Fruit fly (Drosophila melanogaster): ENCODE data around the gene CG1486.

The CG1486 gene

DNA sequence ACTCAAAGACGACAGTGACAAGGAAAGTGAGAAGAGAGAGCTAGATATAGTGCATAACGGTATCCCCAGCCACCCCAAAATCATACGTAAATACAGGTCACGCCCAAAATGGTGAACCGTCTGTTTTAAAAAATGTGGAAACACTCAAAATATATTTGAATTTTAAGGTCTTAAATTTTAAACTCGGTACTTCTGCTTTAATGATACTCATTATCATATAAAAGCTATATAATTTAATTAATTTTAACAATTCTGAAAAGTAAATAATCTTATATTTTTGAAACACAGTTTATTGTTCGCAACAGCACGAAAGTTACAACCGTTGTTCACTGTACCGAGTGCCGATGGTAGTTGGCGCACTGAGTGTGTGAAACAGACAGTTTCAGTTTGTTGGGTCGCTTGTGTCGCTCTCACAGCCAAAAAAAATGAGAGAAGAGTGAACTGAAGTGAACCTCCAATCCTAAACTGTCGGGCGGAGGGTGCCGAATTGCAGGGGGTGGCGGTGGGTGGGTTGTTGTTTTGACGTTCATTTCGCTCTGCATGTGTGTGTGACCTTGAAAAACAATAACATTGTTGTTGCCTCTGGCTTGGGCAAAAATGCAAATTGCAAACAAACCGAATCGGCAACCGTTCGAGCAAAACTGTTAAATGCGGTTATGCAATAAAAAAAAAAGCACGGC, 42.6 kb downstream of the CG1486 start (continued):
- TF ChIP-seq CG6254 (GFP tag; optimal IDR thresholded peaks at IDR 0.05): peak; percentile 81
- TF ChIP-seq CG30431 (GFP tag; optimal IDR thresholded peaks at IDR 0.05): peak; percentile 81
- peak; percentile 89 for TF ChIP-seq odd (GFP tag; optimal IDR thresholded peaks at IDR 0.05)
- TF ChIP-seq gsb (GFP tag; IDR thresholded peaks at IDR 0.05): peak; percentile 84
- peak; percentile 88 for TF ChIP-seq CG15011 (GFP tag; optimal IDR thresholded peaks at IDR 0.05)
- TF ChIP-seq CG2129 (GFP tag; IDR thresholded peaks at IDR 0.05; ENCODE audit: partially characterized antibody): no peak
- TF ChIP-seq CrebB (tag; optimal IDR thresholded peaks at IDR 0.05): peak; percentile 86
- TF ChIP-seq crp (GFP tag; optimal IDR thresholded peaks at IDR 0.05): peak in 1 of 2 experiments; percentile 57
- peak; percentile 92 for TF ChIP-seq sisA (GFP tag; IDR thresholded peaks at IDR 0.05)
- peak in 1 of 2 experiments; percentile 91 for TF ChIP-seq Eip74EF (GFP tag; optimal IDR thresholded peaks at IDR 0.05)
- no peak for TF ChIP-seq Opbp (GFP tag; IDR thresholded peaks at IDR 0.05; ENCODE audit: partially characterized antibody)
- TF ChIP-seq HLH4C (GFP tag; IDR thresholded peaks at IDR 0.05; ENCODE audit: partially characterized antibody): no peak
- TF ChIP-seq gcm (GFP tag; optimal IDR thresholded peaks at IDR 0.05): peak; percentile 90
- TF ChIP-seq lmd (GFP tag; IDR thresholded peaks at IDR 0.05): peak; percentile 93
- TF ChIP-seq CG11093 (GFP tag; IDR thresholded peaks at IDR 0.05): peak; percentile 83
- peak; percentile 91 for TF ChIP-seq nerfin-1 (tag; optimal IDR thresholded peaks at IDR 0.05)
- peak; percentile 88 for TF ChIP-seq CG6765 (GFP tag; optimal IDR thresholded peaks at IDR 0.05)
- peak; percentile 82 for TF ChIP-seq Oaz (GFP tag; IDR thresholded peaks at IDR 0.05)
- TF ChIP-seq CG4617 (GFP tag; optimal IDR thresholded peaks at IDR 0.05; ENCODE audit: borderline replicate concordance): peak; percentile 21
- TF ChIP-seq tx (GFP tag; optimal IDR thresholded peaks at IDR 0.05): no peak
- TF ChIP-seq CG14441 (GFP tag; IDR thresholded peaks at IDR 0.05): peak; percentile 82
- TF ChIP-seq CG43689 (GFP tag; IDR thresholded peaks at IDR 0.05): peak; percentile 75
- peak; percentile 87 for TF ChIP-seq CG16815 (GFP tag; optimal IDR thresholded peaks at IDR 0.05)
- peak; percentile 89 for TF ChIP-seq CG17829 (tag; optimal IDR thresholded peaks at IDR 0.05)
- TF ChIP-seq Chrac-16 (GFP tag; optimal IDR thresholded peaks at IDR 0.05): peak; percentile 87
- TF ChIP-seq CG7963 (GFP tag; IDR thresholded peaks at IDR 0.05; ENCODE audit: partially characterized antibody): no peak
- TF ChIP-seq Fer3 (tag; optimal IDR thresholded peaks at IDR 0.05): peak; percentile 93
- peak; percentile 91 for TF ChIP-seq CG14710 (tag; optimal IDR thresholded peaks at IDR 0.05)
- peak; percentile 59 for TF ChIP-seq CG10959 (GFP tag; IDR thresholded peaks at IDR 0.05)
- peak; percentile 91 for TF ChIP-seq Fer2 (tag; optimal IDR thresholded peaks at IDR 0.05)
- TF ChIP-seq exex (tag; optimal IDR thresholded peaks at IDR 0.05): peak; percentile 77
- TF ChIP-seq vnd (GFP tag; IDR thresholded peaks at IDR 0.05; ENCODE audit: partially characterized antibody): no peak
- TF ChIP-seq tup (GFP tag; optimal IDR thresholded peaks at IDR 0.05): peak; percentile 36
- TF ChIP-seq croc (GFP tag; conservative IDR thresholded peaks at IDR 0.05): peak; percentile 83
- no peak for TF ChIP-seq disco-r (GFP tag; optimal IDR thresholded peaks at IDR 0.05)
- peak in 1 of 2 experiments; percentile 85 for TF ChIP-seq Hr78 (GFP tag; optimal IDR thresholded peaks at IDR 0.05)
- TF ChIP-seq Adf1 (GFP tag; IDR thresholded peaks at IDR 0.05): peak; percentile 70
- 0 out of 2 replicates have a peak, but pooled peaks have one; percentile 45 for TF ChIP-seq CG8765 (GFP tag; IDR thresholded peaks at IDR 0.05)
- TF ChIP-seq CG12744 (GFP tag; optimal IDR thresholded peaks at IDR 0.05): peak; percentile 19
- TF ChIP-seq CG5180 (GFP tag; optimal IDR thresholded peaks at IDR 0.05): peak; percentile 83
- peak; percentile 87 for TF ChIP-seq CG10366 (GFP tag; IDR thresholded peaks at IDR 0.05)
- peak in 1 of 3 experiments; percentile 78 for TF ChIP-seq Stat92E (GFP tag; optimal IDR thresholded peaks at IDR 0.05)
- TF ChIP-seq Sry-β (GFP tag; optimal IDR thresholded peaks at IDR 0.05): peak; percentile 46
- TF ChIP-seq HHEX (GFP tag; optimal IDR thresholded peaks at IDR 0.05): peak; percentile 92
- peak; percentile 85 for TF ChIP-seq Xbp1 (GFP tag; optimal IDR thresholded peaks at IDR 0.05)
- no peak for TF ChIP-seq dati (GFP tag; IDR thresholded peaks at IDR 0.05)
- TF ChIP-seq Hand (GFP tag; optimal IDR thresholded peaks at IDR 0.05): peak; percentile 93
